Fruit fly (Drosophila melanogaster) whole organism, pupa: Measurements from ENCODE around the gene Grl36a.

Experiments used
- CG10348 ChIP-seq: fragments of 200-800 bp; sonication (Bioruptor generic); IDR thresholded peaks from 2 replicates; pipeline ENCODE4 v1.3.6; 2022; ENCODE audit warnings: missing biosample characterization, missing genetic modification characterization
- CG14655 ChIP-seq: fragments of 200-800 bp; sonication (Bioruptor generic); optimal IDR thresholded peaks from 3 replicates; lab custom pipeline; 2017; ENCODE audit warnings: mild to moderate bottlenecking, missing biosample characterization, missing genetic modification reagents, missing genetic modification characterization
- CG17806 ChIP-seq: fragments of 200-800 bp; sonication (Bioruptor generic); optimal IDR thresholded peaks from 2 replicates; lab custom pipeline; 2018; ENCODE audit warnings: missing biosample characterization, mild to moderate bottlenecking, missing genetic modification characterization, moderate library complexity
- CG32121 ChIP-seq: fragments of 200-800 bp; sonication (Bioruptor generic); IDR thresholded peaks from 2 replicates; pipeline ENCODE4 v1.3.6; 2022; ENCODE audit warnings: missing biosample characterization, missing genetic modification characterization
- CG4496 ChIP-seq: fragments of 200-800 bp; sonication (Bioruptor generic); IDR thresholded peaks from 3 replicates; pipeline ENCODE4 v1.3.6; 2022; ENCODE audit warnings: missing biosample characterization, missing genetic modification characterization
- CG8301 ChIP-seq: fragments of 200-800 bp; sonication (Bioruptor generic); optimal IDR thresholded peaks from 2 replicates; lab custom pipeline; 2018; ENCODE audit warnings: missing biosample characterization, mild to moderate bottlenecking, missing genetic modification characterization
- D1 ChIP-seq: fragments of 200-800 bp; sonication (Bioruptor generic); optimal IDR thresholded peaks from 2 replicates; lab custom pipeline; 2018; ENCODE audit warnings: missing biosample characterization, mild to moderate bottlenecking, missing genetic modification characterization, moderate library complexity
- EcR ChIP-seq: fragments of 200-800 bp; sonication (Bioruptor generic); optimal IDR thresholded peaks from 3 replicates; lab custom pipeline; 2019; ENCODE audit warnings: missing biosample characterization, missing genetic modification characterization, mild to moderate bottlenecking, moderate library complexity, missing genetic modification reagents
- Ets98B ChIP-seq: fragments of 200-800 bp; sonication (Bioruptor generic); IDR thresholded peaks from 2 replicates; pipeline ENCODE4 v1.3.6; 2022; ENCODE audit warnings: missing biosample characterization, missing genetic modification characterization
- Pif1A ChIP-seq: fragments of 200-800 bp; sonication (Bioruptor generic); optimal IDR thresholded peaks from 3 replicates; lab custom pipeline; 2016; ENCODE audit warnings: missing biosample characterization, missing genetic modification characterization
- Pif1B ChIP-seq: fragments of 200-800 bp; sonication (Bioruptor generic); optimal IDR thresholded peaks from 3 replicates; lab custom pipeline; 2016; ENCODE audit warnings: missing biosample characterization, missing genetic modification characterization
- Snoo ChIP-seq: fragments of 200-800 bp; sonication (Bioruptor generic); optimal IDR thresholded peaks from 3 replicates; lab custom pipeline; 2017; ENCODE audit warnings: missing biosample characterization, mild to moderate bottlenecking, missing genetic modification characterization, inconsistent platforms
- gl ChIP-seq: fragments of 200-800 bp; sonication (Bioruptor generic); optimal IDR thresholded peaks from 2 replicates; lab custom pipeline; 2018; ENCODE audit warnings: missing biosample characterization, mild to moderate bottlenecking, missing genetic modification characterization
- rn ChIP-seq: fragments of 200-800 bp; sonication (Bioruptor generic); IDR thresholded peaks from 2 replicates; pipeline ENCODE4 v1.3.6; 2022; ENCODE audit warnings: missing biosample characterization, missing genetic modification characterization

DNA sequence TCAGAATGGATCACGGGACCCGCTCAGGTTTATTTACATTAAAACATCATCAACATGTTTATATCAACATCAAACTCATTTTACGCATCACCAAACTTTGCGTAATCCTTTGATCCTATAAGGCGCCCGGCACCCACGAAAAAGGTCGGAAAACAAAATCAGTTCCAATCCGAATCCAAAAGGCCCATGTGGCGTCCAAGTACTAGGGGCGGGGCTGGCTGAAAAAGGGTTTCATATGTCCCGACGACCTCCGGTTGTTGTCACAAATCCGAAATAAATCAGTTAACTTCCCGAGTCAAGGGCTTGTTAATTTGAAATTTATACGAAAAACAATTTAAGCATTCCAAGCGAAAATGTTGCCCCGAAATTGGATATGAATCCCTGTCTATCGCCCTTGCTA lies 41.8 kb downstream of the Grl36a start:
- TF ChIP-seq CG10348 (GFP tag; lab: Robert Waterston, UW) (no peak), Pif1A (GFP tag; lab: Kevin White, UChicago) (no peak), Pif1B (GFP tag; lab: Kevin White, UChicago) (no peak), EcR (no peak), D1 (no peak), CG14655 (no peak), gl (tag; lab: Kevin White, UChicago) (no peak), rn (no peak), Snoo (tag; lab: Kevin White, UChicago) (no peak), CG4496 (no peak), CG32121 (GFP tag; lab: Robert Waterston, UW) (no peak), CG8301 (no peak), CG17806 (no peak), Ets98B (GFP tag; lab: Robert Waterston, UW) (no peak)
